Worm (Caenorhabditis elegans): ENCODE measurements around the gene srh-276.

srh-276 gene

ce11 chrV:15563985-15564384 lies 34.8 kb downstream of the srh-276 start:
- TF ChIP-seq ceh-22 (tag; optimal IDR thresholded peaks at IDR 0.05) (no peak), T23F11.4 (GFP tag; optimal IDR thresholded peaks at IDR 0.05) (no peak), ceh-19 (GFP tag; optimal IDR thresholded peaks at IDR 0.05) (no peak), elt-2 (tag; optimal IDR thresholded peaks at IDR 0.05) (peak; percentile 40), ztf-16 (tag; optimal IDR thresholded peaks at IDR 0.05) (no peak)

ce11 chrV:15566511-15567178 lies 37.5 kb downstream of the srh-276 start:
- no peak for TF ChIP-seq ceh-45 (GFP tag; IDR thresholded peaks at IDR 0.05)
- TF ChIP-seq sox-4 (tag; optimal IDR thresholded peaks at IDR 0.05): no peak
- no peak for TF ChIP-seq elt-4 (tag; optimal IDR thresholded peaks at IDR 0.05)
- no peak for TF ChIP-seq ceh-48 (tag; optimal IDR thresholded peaks at IDR 0.05)
- no peak for TF ChIP-seq ref-2 (tag; optimal IDR thresholded peaks at IDR 0.05)
- TF ChIP-seq ceh-9 (tag; optimal IDR thresholded peaks at IDR 0.05): no peak
- TF ChIP-seq hlh-8 (tag; optimal IDR thresholded peaks at IDR 0.05): no peak
- TF ChIP-seq pqm-1 (tag; optimal IDR thresholded peaks at IDR 0.05): peak; percentile 15
- no peak for TF ChIP-seq che-1 (tag; optimal IDR thresholded peaks at IDR 0.05)
- TF ChIP-seq ceh-18 (tag; optimal IDR thresholded peaks at IDR 0.05): peak; percentile 20
- no peak for TF ChIP-seq ceh-19 (GFP tag; optimal IDR thresholded peaks at IDR 0.05)
- TF ChIP-seq fkh-6 (tag; optimal IDR thresholded peaks at IDR 0.05): no peak
- no peak for TF ChIP-seq F13H6.1 (tag; optimal IDR thresholded peaks at IDR 0.05)
- no peak for TF ChIP-seq fax-1 (tag; optimal IDR thresholded peaks at IDR 0.05)
- no peak for TF ChIP-seq hlh-6 (tag; optimal IDR thresholded peaks at IDR 0.05)
- TF ChIP-seq rnt-1 (tag; optimal IDR thresholded peaks at IDR 0.05): no peak
- TF ChIP-seq tbx-7 (tag; optimal IDR thresholded peaks at IDR 0.05): no peak
- no peak for TF ChIP-seq ets-4 (tag; optimal IDR thresholded peaks at IDR 0.05)
- TF ChIP-seq gmeb-2 (tag; optimal IDR thresholded peaks at IDR 0.05): no peak
- peak; percentile 34 for TF ChIP-seq hlh-30 (tag; optimal IDR thresholded peaks at IDR 0.05; ENCODE audit: insufficient read depth)
- no peak for TF ChIP-seq madf-2 (tag; optimal IDR thresholded peaks at IDR 0.05)
- TF ChIP-seq unc-55 (GFP tag; optimal IDR thresholded peaks at IDR 0.05): no peak
- no peak for TF ChIP-seq pax-1 (tag; optimal IDR thresholded peaks at IDR 0.05)
- no peak for TF ChIP-seq elt-2 (tag; optimal IDR thresholded peaks at IDR 0.05)

- TF ChIP-seq pros-1 (tag; optimal IDR thresholded peaks at IDR 0.05) (no peak), nhr-232 (tag; optimal IDR thresholded peaks at IDR 0.05) (no peak), hlh-6 (tag; optimal IDR thresholded peaks at IDR 0.05) (no peak), ceh-14 (tag; optimal IDR thresholded peaks at IDR 0.05) (no peak), npax-4 (tag; optimal IDR thresholded peaks at IDR 0.05) (no peak), unc-55 (GFP tag; optimal IDR thresholded peaks at IDR 0.05) (no peak), ceh-6 (GFP tag; optimal IDR thresholded peaks at IDR 0.05) (no peak)
These were observed 38.2 kb downstream of the srh-276 start, which contains the start of gene acs-2 for ce11 chrV:15567344-15567804. TSS of gene acs-2 (plus strand) at chrV:15567394.

ce11 chrV:15568381-15568780 lies 39.2 kb downstream of the srh-276 start:
- TF ChIP-seq sox-2 (GFP tag; IDR thresholded peaks at IDR 0.05) (no peak), K02D7.2 (tag; optimal IDR thresholded peaks at IDR 0.05) (no peak), unc-3 (GFP tag; conservative IDR thresholded peaks at IDR 0.05) (no peak), unc-3 (tag; optimal IDR thresholded peaks at IDR 0.05) (no peak), ztf-16 (tag; optimal IDR thresholded peaks at IDR 0.05) (no peak), K09A11.1 (tag; optimal IDR thresholded peaks at IDR 0.05; ENCODE audit: insufficient read depth) (no peak), ceh-18 (tag; optimal IDR thresholded peaks at IDR 0.05) (no peak), madf-2 (tag; optimal IDR thresholded peaks at IDR 0.05) (no peak), ceh-19 (GFP tag; optimal IDR thresholded peaks at IDR 0.05) (no peak), npax-4 (tag; optimal IDR thresholded peaks at IDR 0.05) (no peak), elt-4 (tag; optimal IDR thresholded peaks at IDR 0.05) (no peak), ceh-2 (tag; optimal IDR thresholded peaks at IDR 0.05) (no peak), sox-4 (tag; optimal IDR thresholded peaks at IDR 0.05) (no peak), C08G9.2 (tag; optimal IDR thresholded peaks at IDR 0.05) (no peak)
